Worm (Caenorhabditis elegans) whole organism, midembryonic: Measurements from ENCODE around the gene oxy-4.

Source experiments
- T22C8.4 ChIP-seq: fragments of 200-800 bp; sonication (Bioruptor generic); IDR thresholded peaks from 2 replicates; pipeline ENCODE4 v1.3.6; 2022; ENCODE audit warnings: missing genetic modification characterization, missing compliant biosample characterization
- cog-1 ChIP-seq: sonication (generic microtip); optimal IDR thresholded peaks from 2 replicates; lab custom pipeline; 2016; ENCODE audit warnings: missing genetic modification characterization, missing compliant biosample characterization
- flt-1 ChIP-seq: fragments of 200-800 bp; sonication (Bioruptor generic); IDR thresholded peaks from 2 replicates; pipeline ENCODE4 v1.3.6; 2022; ENCODE audit warnings: missing genetic modification characterization, missing compliant biosample characterization
- klf-2 ChIP-seq: fragments of 200-800 bp; sonication (Bioruptor generic); conservative IDR thresholded peaks from 2 replicates; pipeline ENCODE4 v1.3.6; 2022; ENCODE audit warnings: missing genetic modification reagents, missing genetic modification characterization, missing compliant biosample characterization
- med-1 ChIP-seq: sonication (generic microtip); optimal IDR thresholded peaks from 2 replicates; lab custom pipeline; 2017; ENCODE audit warnings: missing genetic modification characterization, mild to moderate bottlenecking, missing compliant biosample characterization, antibody characterized with exemption, missing genetic modification reagents; ENCODE audit not compliant: insufficient read depth
- ref-1 ChIP-seq: fragments of 200-800 bp; sonication (Bioruptor generic); conservative IDR thresholded peaks from 2 replicates; pipeline ENCODE4 v1.3.6; 2022; ENCODE audit warnings: missing genetic modification reagents, missing genetic modification characterization, missing compliant biosample characterization
- tab-1 ChIP-seq: fragments of 200-800 bp; sonication (Bioruptor generic); IDR thresholded peaks from 2 replicates; pipeline ENCODE4 v1.3.6; 2022; ENCODE audit warnings: missing genetic modification characterization, missing compliant biosample characterization
- ztf-23 ChIP-seq: fragments of 200-800 bp; sonication (Bioruptor generic); IDR thresholded peaks from 2 replicates; pipeline ENCODE4 v1.3.6; 2022; ENCODE audit warnings: missing genetic modification reagents, missing genetic modification characterization, missing compliant biosample characterization
- ztf-29 ChIP-seq: fragments of 200-800 bp; sonication (Bioruptor generic); IDR thresholded peaks from 2 replicates; pipeline ENCODE4 v1.3.6; 2022; ENCODE audit warnings: missing genetic modification reagents, missing genetic modification characterization, missing compliant biosample characterization

oxy-4 gene

DNA sequence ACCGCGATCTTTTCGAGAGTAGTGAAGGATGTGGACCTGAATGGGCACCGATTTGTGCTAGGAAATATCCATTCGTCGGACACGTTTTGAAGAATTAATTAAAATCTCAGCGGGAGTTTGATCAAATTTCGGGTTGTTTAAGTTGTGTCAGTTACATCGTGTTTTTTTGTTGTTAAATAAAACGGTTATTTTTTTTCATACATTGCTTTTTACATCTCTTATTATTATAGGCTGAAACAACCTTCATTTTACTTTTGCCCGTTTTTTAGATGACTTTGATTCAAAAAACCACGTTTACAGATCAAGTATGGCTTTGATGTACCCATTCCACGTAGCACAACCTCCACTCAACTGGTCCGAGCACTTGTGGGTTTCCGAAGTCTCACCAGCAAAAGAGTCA lies 14.6 kb upstream of the oxy-4 start, which contains the start of gene emb-1:
Gene emb-1 (plus strand): TSS at position 301 of the 400 bp plus-strand sequence.
- no peak for TF ChIP-seq klf-2
- no peak for TF ChIP-seq cog-1 (tag; lab: Kevin White, UChicago)
- no peak for TF ChIP-seq T22C8.4 (GFP tag; lab: Robert Waterston, UW)
- TF ChIP-seq med-1: no peak
- TF ChIP-seq ref-1: no peak
- TF ChIP-seq flt-1 (GFP tag; lab: Robert Waterston, UW): no peak
- TF ChIP-seq ztf-29 (GFP tag; lab: Robert Waterston, UW): no peak
- no peak for TF ChIP-seq tab-1 (GFP tag; lab: Robert Waterston, UW)
- TF ChIP-seq ztf-23 (GFP tag; lab: Robert Waterston, UW): no peak

DNA sequence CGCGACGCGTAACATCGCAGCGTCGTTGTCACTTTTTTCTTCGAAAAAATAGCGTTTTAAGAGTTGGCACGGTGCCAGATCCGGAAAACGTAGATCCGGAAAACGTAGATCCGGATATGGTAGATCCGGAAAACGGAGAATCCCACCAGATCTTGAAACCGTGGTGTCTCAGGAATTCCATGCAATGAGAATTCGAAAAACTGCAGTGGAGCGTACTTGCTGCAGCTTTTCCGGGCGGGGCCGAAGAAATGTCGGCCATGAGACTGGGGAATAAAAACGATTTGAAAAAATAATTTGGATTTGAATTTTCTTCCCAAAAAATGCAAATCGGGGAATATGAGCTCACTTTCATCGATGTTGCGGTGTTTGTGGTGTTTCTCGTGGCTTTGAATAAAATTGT lies 13.9 kb upstream of the oxy-4 start, which contains the start of gene K10D2.5:
Gene K10D2.5 (plus strand): TSS at position 251 of the 400 bp plus-strand sequence.
- peak; percentile 68; the same call in 1 of the 2 replicates for TF ChIP-seq T22C8.4 (GFP tag; lab: Robert Waterston, UW)
- peak; percentile 93 for TF ChIP-seq flt-1 (GFP tag; lab: Robert Waterston, UW)
- peak; percentile 76 for TF ChIP-seq ztf-29 (GFP tag; lab: Robert Waterston, UW)
- TF ChIP-seq klf-2: peak; percentile 86
- TF ChIP-seq ref-1: peak; percentile 54
- no peak for TF ChIP-seq med-1
- peak; percentile 91 for TF ChIP-seq ztf-23 (GFP tag; lab: Robert Waterston, UW)
- TF ChIP-seq cog-1 (tag; lab: Kevin White, UChicago): peak; percentile 68
- TF ChIP-seq tab-1 (GFP tag; lab: Robert Waterston, UW): peak; percentile 74; the same call in 1 of the 2 replicates

DNA sequence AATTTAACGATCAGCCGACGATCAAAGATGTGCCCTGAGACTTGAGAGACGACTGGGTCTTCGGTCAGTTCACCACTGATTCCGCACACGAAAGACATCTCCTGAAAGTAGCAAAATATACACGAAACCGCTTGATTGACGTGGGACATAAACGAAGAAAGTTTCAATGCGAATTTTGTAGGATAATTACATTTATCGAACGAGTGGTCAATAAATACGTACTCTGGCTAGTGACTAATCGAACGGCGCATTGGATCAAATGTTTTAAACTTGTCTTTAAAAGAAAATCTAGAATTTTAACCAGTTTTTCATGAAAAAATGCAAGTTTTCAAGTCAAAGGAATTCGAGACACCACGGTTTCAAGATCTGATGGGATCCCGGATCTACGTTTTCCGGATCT lies 13.4 kb upstream of the oxy-4 start, which contains the start of gene prp-19:
Gene prp-19 (minus strand): TSS at position 101 of the 400 bp plus-strand sequence.
- no peak for TF ChIP-seq tab-1 (GFP tag; lab: Robert Waterston, UW)
- no peak for TF ChIP-seq ztf-23 (GFP tag; lab: Robert Waterston, UW)
- TF ChIP-seq ref-1: no peak
- TF ChIP-seq cog-1 (tag; lab: Kevin White, UChicago): no peak
- TF ChIP-seq flt-1 (GFP tag; lab: Robert Waterston, UW): no peak
- no peak for TF ChIP-seq T22C8.4 (GFP tag; lab: Robert Waterston, UW)
- TF ChIP-seq med-1: no peak

DNA sequence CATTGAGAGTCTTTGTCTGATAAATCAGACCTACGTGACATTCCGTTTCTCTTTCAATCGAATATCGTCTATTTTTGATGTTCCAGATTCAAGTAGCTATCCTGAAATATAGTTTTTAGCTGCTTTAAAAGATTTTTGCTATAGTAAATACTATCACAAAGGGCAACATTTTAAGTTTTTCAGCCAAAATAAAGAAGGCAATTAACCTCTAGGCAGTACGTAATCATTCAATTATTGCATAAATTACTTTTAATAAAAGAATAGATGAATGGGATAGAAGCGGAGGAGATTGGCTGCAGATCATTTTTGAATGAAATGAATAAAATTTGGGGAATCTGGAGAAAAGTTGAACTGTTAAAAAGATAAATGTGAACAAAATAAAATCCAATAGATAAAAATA lies 11.1 kb upstream of the oxy-4 start, which contains the start of gene ulp-1:
Gene ulp-1 (minus strand): TSS at position 101 of the 400 bp plus-strand sequence.
- TF ChIP-seq ref-1: no peak
- TF ChIP-seq ztf-23 (GFP tag; lab: Robert Waterston, UW): no peak
- no peak for TF ChIP-seq tab-1 (GFP tag; lab: Robert Waterston, UW)
- no peak for TF ChIP-seq flt-1 (GFP tag; lab: Robert Waterston, UW)
- no peak for TF ChIP-seq klf-2
- no peak for TF ChIP-seq med-1
- TF ChIP-seq ztf-29 (GFP tag; lab: Robert Waterston, UW): no peak
- TF ChIP-seq cog-1 (tag; lab: Kevin White, UChicago): no peak
- no peak for TF ChIP-seq T22C8.4 (GFP tag; lab: Robert Waterston, UW)

DNA sequence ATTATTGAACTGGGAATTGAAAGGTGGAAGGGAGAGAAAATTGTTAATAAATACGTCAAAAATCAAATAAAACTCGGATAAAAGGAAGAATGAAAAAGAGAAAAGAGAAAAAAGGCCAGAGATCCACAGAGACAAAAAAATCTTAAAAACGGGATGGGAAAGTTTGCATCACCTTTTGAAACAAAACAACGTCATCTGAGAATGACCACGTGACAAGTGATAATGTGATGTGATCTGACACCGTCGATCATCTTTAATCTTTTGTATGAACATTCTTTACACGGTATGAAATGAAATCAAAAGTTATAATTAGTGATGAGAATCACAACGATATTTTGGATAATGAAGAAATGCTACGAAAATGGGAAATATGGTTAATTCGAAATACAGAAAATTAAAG lies 7.2 kb upstream of the oxy-4 start:
- TF ChIP-seq med-1 (no peak), flt-1 (GFP tag; lab: Robert Waterston, UW) (no peak), cog-1 (tag; lab: Kevin White, UChicago) (no peak), ref-1 (no peak), tab-1 (GFP tag; lab: Robert Waterston, UW) (no peak), ztf-23 (GFP tag; lab: Robert Waterston, UW) (no peak), ztf-29 (GFP tag; lab: Robert Waterston, UW) (no peak), klf-2 (no peak), T22C8.4 (GFP tag; lab: Robert Waterston, UW) (no peak)

DNA sequence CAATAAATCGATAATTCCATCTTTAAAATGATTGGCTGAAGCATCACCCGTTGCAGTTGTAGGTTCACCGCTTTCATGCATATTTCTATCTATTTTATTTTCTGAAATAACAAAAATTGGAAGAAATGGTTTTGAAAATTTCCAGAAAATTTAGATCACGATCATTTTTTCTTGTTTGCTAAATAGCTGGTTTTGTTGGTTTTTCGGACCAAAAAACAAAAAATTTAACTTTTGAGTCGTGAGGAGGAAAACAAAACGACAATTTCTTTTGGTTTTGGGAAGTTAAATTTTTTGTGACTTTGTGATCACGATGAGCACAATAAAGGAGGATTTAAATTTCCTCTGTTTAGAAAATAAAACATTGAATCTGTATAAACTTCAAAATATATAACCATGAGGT lies 6.6 kb upstream of the oxy-4 start, which contains the start of gene T10F2.2:
Gene T10F2.2 (minus strand): TSS at position 101 of the 400 bp plus-strand sequence.
- TF ChIP-seq flt-1 (GFP tag; lab: Robert Waterston, UW): no peak
- TF ChIP-seq T22C8.4 (GFP tag; lab: Robert Waterston, UW): no peak
- TF ChIP-seq ztf-29 (GFP tag; lab: Robert Waterston, UW): no peak
- TF ChIP-seq ref-1: no peak
- TF ChIP-seq tab-1 (GFP tag; lab: Robert Waterston, UW): no peak
- TF ChIP-seq med-1: no peak
- no peak for TF ChIP-seq ztf-23 (GFP tag; lab: Robert Waterston, UW)
- TF ChIP-seq klf-2: no peak
- TF ChIP-seq cog-1 (tag; lab: Kevin White, UChicago): no peak

DNA sequence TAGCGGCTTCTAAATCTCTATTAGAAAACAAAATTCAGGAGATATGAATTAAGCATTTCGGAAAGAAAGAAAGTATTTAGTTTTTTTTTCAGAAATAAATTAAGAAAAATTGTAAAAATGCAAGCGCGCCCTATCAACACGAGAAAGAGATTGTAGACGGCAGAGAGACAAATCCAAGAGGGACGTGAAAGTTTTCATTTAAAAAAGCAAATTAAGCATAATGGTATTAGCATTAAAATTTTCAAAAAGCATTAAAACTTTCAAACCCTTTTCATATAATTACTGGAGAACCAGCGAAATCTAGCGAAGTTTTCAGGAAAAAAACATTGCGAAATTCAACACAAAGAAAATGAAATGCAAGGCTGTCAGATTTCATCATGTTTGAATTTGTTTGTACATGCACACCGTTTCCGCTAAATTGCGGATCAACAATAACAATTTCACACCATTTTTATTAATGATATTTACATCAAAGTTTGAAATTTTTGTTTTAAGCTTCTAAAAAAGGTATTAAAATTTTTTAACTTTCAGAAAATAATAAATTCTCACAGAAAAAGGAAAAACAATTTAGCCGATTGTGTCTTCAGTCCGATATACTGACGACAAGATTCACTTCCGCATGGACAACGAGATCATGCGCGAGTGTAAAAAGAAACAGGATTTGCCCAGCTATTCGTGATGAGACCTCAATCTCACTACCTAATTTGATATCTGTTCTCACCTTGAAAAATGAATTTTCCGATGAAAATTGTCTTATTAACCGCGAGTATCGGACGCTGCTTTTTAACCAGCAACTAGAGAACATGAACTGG lies 4.5 kb upstream of the oxy-4 start, which contains the start of gene gars-1:
Gene gars-1 (minus strand): TSS at position 808 of the 812 bp plus-strand sequence.
- TF ChIP-seq T22C8.4 (GFP tag; lab: Robert Waterston, UW) (no peak), flt-1 (GFP tag; lab: Robert Waterston, UW) (no peak), med-1 (no peak), cog-1 (tag; lab: Kevin White, UChicago) (no peak), ztf-23 (GFP tag; lab: Robert Waterston, UW) (no peak), tab-1 (GFP tag; lab: Robert Waterston, UW) (no peak), klf-2 (no peak), ztf-29 (GFP tag; lab: Robert Waterston, UW) (no peak)

DNA sequence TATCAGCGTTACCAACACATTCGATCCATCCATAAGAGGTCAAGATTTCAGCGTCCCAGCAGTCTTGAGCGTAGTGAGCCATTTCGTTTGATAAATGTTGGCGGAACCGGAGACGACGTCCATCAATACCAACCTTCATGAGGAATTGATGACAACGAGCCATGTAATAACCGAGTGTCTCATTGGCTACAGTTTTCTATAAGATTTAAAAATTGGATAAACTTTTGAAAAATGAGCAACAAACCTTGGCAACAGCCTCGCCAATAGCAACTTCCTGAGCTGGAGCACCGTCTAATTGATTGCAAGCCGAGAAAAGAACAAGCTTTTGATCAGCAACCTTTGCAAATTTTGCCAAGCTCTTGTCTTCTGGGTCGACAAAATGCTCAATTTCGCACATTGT lies 2.2 kb upstream of the oxy-4 start:
- no peak for TF ChIP-seq med-1
- no peak for TF ChIP-seq T22C8.4 (GFP tag; lab: Robert Waterston, UW)
- no peak for TF ChIP-seq cog-1 (tag; lab: Kevin White, UChicago)
- no peak for TF ChIP-seq klf-2
- no peak for TF ChIP-seq ztf-23 (GFP tag; lab: Robert Waterston, UW)
- no peak for TF ChIP-seq tab-1 (GFP tag; lab: Robert Waterston, UW)
- TF ChIP-seq ref-1: no peak
- no peak for TF ChIP-seq flt-1 (GFP tag; lab: Robert Waterston, UW)
- no peak for TF ChIP-seq ztf-29 (GFP tag; lab: Robert Waterston, UW)

DNA sequence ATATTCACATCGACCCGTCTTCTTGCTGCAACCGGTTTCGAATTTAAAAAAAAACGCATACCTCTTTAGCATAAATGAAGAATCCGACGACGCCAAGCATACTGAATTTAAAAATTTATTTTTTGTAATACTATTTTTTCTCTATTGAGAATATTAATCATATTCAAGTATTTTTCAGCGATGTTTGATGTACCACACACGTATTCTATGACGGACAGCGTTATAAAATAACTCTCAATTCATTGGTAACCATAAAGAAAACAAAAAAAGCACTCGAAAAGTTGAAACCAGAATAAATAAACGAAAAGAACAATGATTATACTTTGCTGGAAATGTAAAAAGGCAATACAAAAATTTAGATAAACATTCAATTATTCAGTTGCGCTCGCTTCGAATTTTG lies 931 bp upstream of the oxy-4 start, which contains the start of gene T10F2.5:
Gene T10F2.5 (minus strand): TSS at position 101 of the 400 bp plus-strand sequence.
- TF ChIP-seq cog-1 (tag; lab: Kevin White, UChicago) (no peak), med-1 (no peak), ztf-23 (GFP tag; lab: Robert Waterston, UW) (no peak), ref-1 (no peak), T22C8.4 (GFP tag; lab: Robert Waterston, UW) (no peak), ztf-29 (GFP tag; lab: Robert Waterston, UW) (no peak), tab-1 (GFP tag; lab: Robert Waterston, UW) (no peak), flt-1 (GFP tag; lab: Robert Waterston, UW) (no peak), klf-2 (no peak)
